Worm (Caenorhabditis elegans): ENCODE results near the gene afmd-2.

- no peak for TF ChIP-seq T22C8.4 (GFP tag; IDR thresholded peaks at IDR 0.05)
- TF ChIP-seq flt-1 (GFP tag; IDR thresholded peaks at IDR 0.05): no peak
- TF ChIP-seq ztf-29 (GFP tag; IDR thresholded peaks at IDR 0.05): no peak
- no peak for TF ChIP-seq ztf-23 (GFP tag; IDR thresholded peaks at IDR 0.05)
Measured at ce11 chrIV:13513010-13513409, 4.0 kb downstream of the afmd-2 start.

All from whole organism, midembryonic.